Worm (Caenorhabditis elegans): ENCODE results near the gene col-161.

DNA sequence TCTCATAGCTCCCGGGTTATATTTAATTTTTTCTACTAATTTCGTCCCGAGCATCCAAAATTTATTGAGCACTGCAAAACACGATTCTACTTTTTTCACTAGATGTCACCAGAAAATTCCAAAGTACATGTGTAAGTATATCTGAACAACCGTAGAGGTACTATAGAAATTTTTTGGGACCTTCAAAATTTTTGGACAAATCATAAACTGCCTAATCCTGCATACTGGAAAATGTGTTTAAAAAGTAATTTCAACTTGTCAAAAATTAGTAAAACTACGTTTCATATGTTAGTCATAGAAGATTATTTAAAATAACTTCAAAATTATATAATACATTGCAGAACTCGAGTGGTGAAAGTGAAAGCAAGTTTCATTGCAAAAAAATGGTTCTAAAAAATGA is 31.3 kb downstream of the col-161 start:
- TF ChIP-seq nhr-12 (tag; optimal IDR thresholded peaks at IDR 0.05) (no peak), pqm-1 (tag; optimal IDR thresholded peaks at IDR 0.05) (no peak), dpl-1 (GFP tag; optimal IDR thresholded peaks at IDR 0.05) (no peak), nhr-237 (tag; optimal IDR thresholded peaks at IDR 0.05) (no peak)

All from whole organism, L1 larva.